Worm (Caenorhabditis elegans): ENCODE data around the gene str-77.

DNA sequence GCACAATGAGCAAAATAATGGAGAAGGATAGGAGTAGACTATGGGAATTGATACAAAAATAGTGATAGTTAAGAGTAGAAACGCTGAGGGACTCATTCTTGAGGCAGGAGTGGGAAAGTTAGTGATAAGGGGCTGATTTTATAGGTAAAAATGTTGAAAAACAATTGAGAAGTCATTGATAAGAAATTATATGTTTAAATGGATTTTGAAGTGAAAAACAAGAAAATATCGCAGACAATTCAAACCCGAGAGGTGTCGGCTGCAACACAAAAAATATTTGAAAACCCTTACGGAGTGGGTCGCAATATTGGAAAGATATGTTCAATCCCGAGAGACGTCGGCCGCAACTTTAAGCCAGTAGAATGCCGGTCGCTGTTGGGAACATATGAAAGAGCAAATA is 22.0 kb upstream of the str-77 start, which contains the start of gene spp-29:
- TF ChIP-seq snpc-4 (GFP tag; optimal IDR thresholded peaks at IDR 0.05) (no peak), snpc-4 (tag; optimal IDR thresholded peaks at IDR 0.05) (no peak), F37B4.10 (GFP tag; IDR thresholded peaks at IDR 0.05) (no peak), sptf-2 (GFP tag; optimal IDR thresholded peaks at IDR 0.05) (no peak), lsl-1 (GFP tag; optimal IDR thresholded peaks at IDR 0.05) (no peak), ztf-22 (GFP tag; optimal IDR thresholded peaks at IDR 0.05) (no peak), C06A6.2 (GFP tag; conservative IDR thresholded peaks at IDR 0.05) (no peak), C17E4.6 (GFP tag; IDR thresholded peaks at IDR 0.05) (no peak), ceh-58 (GFP tag; IDR thresholded peaks at IDR 0.05) (no peak), ztf-26 (tag; optimal IDR thresholded peaks at IDR 0.05) (no peak), B0035.1 (tag; optimal IDR thresholded peaks at IDR 0.05) (no peak), Y53G8AR.9 (GFP tag; conservative IDR thresholded peaks at IDR 0.05) (no peak), pbrm-1 (GFP tag; IDR thresholded peaks at IDR 0.05) (no peak), nhr-80 (tag; optimal IDR thresholded peaks at IDR 0.05) (no peak)

Measured in whole organism, young adult.